Fruit fly (Drosophila melanogaster) whole organism, embryonic: ENCODE results near the gene HIPP1.
A peak's percentile ranks its signal among the peaks of the same experiment; 100 is the strongest.

ENCODE experiments used
- CG10654 ChIP-seq: fragments of 200-800 bp; sonication (Bioruptor generic); optimal IDR thresholded peaks from 2 replicates; lab custom pipeline; 2016; ENCODE audit warnings: missing biosample characterization, missing genetic modification characterization
- CG12104 ChIP-seq: fragments of 200-800 bp; sonication (Bioruptor generic); optimal IDR thresholded peaks from 3 replicates; lab custom pipeline; 2016; ENCODE audit warnings: missing biosample characterization, missing genetic modification characterization
- CG15269 ChIP-seq: fragments of 200-800 bp; sonication (Bioruptor generic); optimal IDR thresholded peaks from 2 replicates; lab custom pipeline; 2018; ENCODE audit warnings: missing biosample characterization, mild to moderate bottlenecking, missing genetic modification characterization, moderate library complexity
- CG17359 ChIP-seq: fragments of 200-800 bp; sonication (Bioruptor generic); optimal IDR thresholded peaks from 3 replicates; lab custom pipeline; 2018; ENCODE audit warnings: missing biosample characterization, mild to moderate bottlenecking, missing genetic modification characterization, moderate library complexity
- CG4328 ChIP-seq: fragments of 200-800 bp; sonication (Bioruptor generic); optimal IDR thresholded peaks from 3 replicates; lab custom pipeline; 2017; ENCODE audit warnings: missing biosample characterization, missing genetic modification reagents, missing genetic modification characterization
- CG7357 ChIP-seq: fragments of 200-800 bp; sonication (Bioruptor generic); IDR thresholded peaks from 3 replicates; pipeline ENCODE4 v1.3.6; 2022; ENCODE audit warnings: missing biosample characterization, missing genetic modification characterization
- E2f1 ChIP-seq: fragments of 200-800 bp; sonication (Bioruptor generic); IDR thresholded peaks from 2 replicates; pipeline ENCODE4 v1.3.6; 2022; ENCODE audit warnings: missing biosample characterization, missing genetic modification characterization
- Jarid2 ChIP-seq: fragments of 200-800 bp; sonication (Bioruptor generic); optimal IDR thresholded peaks from 3 replicates; lab custom pipeline; 2017; ENCODE audit warnings: mild to moderate bottlenecking, missing biosample characterization, missing genetic modification reagents, missing genetic modification characterization
- Lhr ChIP-seq: fragments of 200-800 bp; sonication (Bioruptor generic); optimal IDR thresholded peaks from 3 replicates; lab custom pipeline; 2017; ENCODE audit warnings: mild to moderate bottlenecking, missing biosample characterization, missing genetic modification reagents, missing genetic modification characterization
- NFAT ChIP-seq: fragments of 200-800 bp; sonication (Bioruptor generic); IDR thresholded peaks from 2 replicates; pipeline ENCODE4 v1.3.6; 2022; ENCODE audit warnings: missing biosample characterization, missing genetic modification characterization
- Optix ChIP-seq: fragments of 200-800 bp; sonication (Bioruptor generic); IDR thresholded peaks from 3 replicates; pipeline ENCODE4 v1.3.6; 2022; ENCODE audit warnings: missing biosample characterization, missing genetic modification characterization
- abd-A ChIP-seq: fragments of 200-800 bp; sonication (Bioruptor generic); optimal IDR thresholded peaks from 3 replicates; lab custom pipeline; 2019; ENCODE audit warnings: missing biosample characterization, mild to moderate bottlenecking, missing genetic modification characterization, moderate library complexity
- dmrt11E ChIP-seq: fragments of 200-800 bp; sonication (Bioruptor generic); optimal IDR thresholded peaks from 3 replicates; lab custom pipeline; 2018; ENCODE audit warnings: missing biosample characterization, mild to moderate bottlenecking, missing genetic modification characterization, moderate library complexity
- lola ChIP-seq, 3 experiments: fragments of >200 bp in 2 of 3; fragments of 200-800 bp in 1 of 3; sonication (Bioruptor generic) in 1 of 3; optimal IDR thresholded peaks; 2 replicates each; lab custom pipeline; 2017 to 2019; ENCODE audit warnings: missing biosample characterization in 3 of 3, missing genetic modification characterization in 3 of 3, mild to moderate bottlenecking in 1 of 3, moderate library complexity in 1 of 3

DNA sequence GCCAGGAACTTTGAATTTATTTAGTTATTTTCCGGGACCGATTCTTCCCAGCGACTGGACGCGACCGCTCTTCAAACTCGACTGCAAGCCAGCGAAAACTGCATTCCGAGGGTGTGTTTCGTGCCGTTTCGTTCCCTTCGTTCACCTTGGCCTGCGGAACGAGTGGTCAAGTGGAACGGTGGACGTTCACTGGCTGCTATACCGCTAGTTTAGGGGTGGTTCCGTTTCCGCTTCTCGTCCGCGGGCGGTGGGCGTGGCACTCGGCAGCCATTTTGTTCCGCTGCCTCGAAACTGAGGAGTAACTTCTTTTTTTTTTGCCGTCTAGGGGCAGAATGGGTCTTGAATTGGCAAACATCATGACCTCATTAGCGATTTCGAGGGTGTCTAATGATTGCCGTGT is 16.8 kb upstream of the HIPP1 start, which contains the start of gene Six4:
- TF ChIP-seq dmrt11E (tag; lab: Kevin White, UChicago) = peak; percentile 20
- no peak for TF ChIP-seq Lhr (GFP tag; lab: Kevin White, UChicago)
- TF ChIP-seq CG10654 (GFP tag; lab: Kevin White, UChicago) = no peak
- TF ChIP-seq lola (GFP tag; optimal IDR thresholded peaks at IDR 0.05; lab: Kevin White, UChicago) = no peak
- no peak for TF ChIP-seq CG12104 (GFP tag; lab: Kevin White, UChicago)
- no peak for TF ChIP-seq NFAT
- no peak for TF ChIP-seq abd-A
- no peak for TF ChIP-seq Optix (GFP tag; lab: Robert Waterston, UW)
- no peak for TF ChIP-seq CG17359
- TF ChIP-seq CG15269 (tag; lab: Kevin White, UChicago) = no peak
- no peak for TF ChIP-seq CG7357 (GFP tag; lab: Robert Waterston, UW)
- TF ChIP-seq E2f1 = no peak
- peak; percentile 74 for TF ChIP-seq Jarid2
- peak; percentile 7 for TF ChIP-seq CG4328 (GFP tag; lab: Kevin White, UChicago)
